Worm (Caenorhabditis elegans): Measurements from ENCODE around the gene srap-1.

The srap-1 gene

ce11 chrII:11153800-11154199 lies 49.2 kb upstream of the srap-1 start (continued):
- no peak for TF ChIP-seq lin-29 (GFP tag; IDR thresholded peaks at IDR 0.05)

ce11 chrII:11154957-11155356 lies 48.1 kb upstream of the srap-1 start:
- TF ChIP-seq ZK337.2 (GFP tag; IDR thresholded peaks at IDR 0.05): no peak
- no peak for TF ChIP-seq ztf-7 (tag; optimal IDR thresholded peaks at IDR 0.05)
- peak; percentile 33 for TF ChIP-seq hlh-11 (tag; optimal IDR thresholded peaks at IDR 0.05)
- TF ChIP-seq dve-1 (tag; optimal IDR thresholded peaks at IDR 0.05; ENCODE audit: insufficient read depth): no peak
- TF ChIP-seq php-3 (GFP tag; IDR thresholded peaks at IDR 0.05): peak; percentile 6; the same call in 1 of the 2 replicates
- no peak for TF ChIP-seq spr-3 (GFP tag; optimal IDR thresholded peaks at IDR 0.05)
- TF ChIP-seq daf-16 (GFP tag; optimal IDR thresholded peaks at IDR 0.05): no peak
- TF ChIP-seq daf-16 (tag; optimal IDR thresholded peaks at IDR 0.05): peak; percentile 90
- no peak for TF ChIP-seq R02D3.7 (tag; optimal IDR thresholded peaks at IDR 0.05)
- peak; percentile 24 for TF ChIP-seq dmd-6 (GFP tag; IDR thresholded peaks at IDR 0.05)
- no peak for TF ChIP-seq fkh-10 (GFP tag; optimal IDR thresholded peaks at IDR 0.05)

DNA sequence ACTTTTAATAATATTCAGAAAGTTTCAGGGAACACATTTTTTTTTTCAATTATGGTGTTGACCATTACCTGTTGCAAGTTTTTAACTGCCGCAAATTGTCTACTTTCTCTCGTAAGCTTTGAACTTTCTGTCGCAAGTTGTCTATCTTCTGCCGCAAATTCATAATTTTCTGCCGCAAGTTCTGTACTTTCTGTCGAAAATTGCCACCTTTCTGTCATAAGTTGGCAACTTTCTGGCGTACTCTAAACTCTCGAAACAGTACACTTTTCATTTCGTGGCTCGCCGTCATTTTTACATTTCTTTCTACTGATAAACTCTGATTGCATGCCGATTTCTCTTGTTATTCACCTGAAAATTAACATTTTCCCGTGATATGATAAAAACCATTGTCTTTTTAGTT lies 47.6 kb upstream of the srap-1 start:
- TF ChIP-seq dmd-6 (GFP tag; IDR thresholded peaks at IDR 0.05) (peak; percentile 37), aha-1 (tag) (peak; percentile 97), daf-16 (GFP tag; optimal IDR thresholded peaks at IDR 0.05) (no peak), daf-16 (tag; optimal IDR thresholded peaks at IDR 0.05) (peak; percentile 43), dve-1 (tag; optimal IDR thresholded peaks at IDR 0.05; ENCODE audit: insufficient read depth) (peak; percentile 4), F26F4.8 (GFP tag; conservative IDR thresholded peaks at IDR 0.05) (no peak), hlh-11 (tag; optimal IDR thresholded peaks at IDR 0.05) (peak; percentile 8), hlh-30 (tag; optimal IDR thresholded peaks at IDR 0.05; ENCODE audit: insufficient read depth) (peak; percentile 14), nhr-237 (tag; optimal IDR thresholded peaks at IDR 0.05) (no peak)

DNA sequence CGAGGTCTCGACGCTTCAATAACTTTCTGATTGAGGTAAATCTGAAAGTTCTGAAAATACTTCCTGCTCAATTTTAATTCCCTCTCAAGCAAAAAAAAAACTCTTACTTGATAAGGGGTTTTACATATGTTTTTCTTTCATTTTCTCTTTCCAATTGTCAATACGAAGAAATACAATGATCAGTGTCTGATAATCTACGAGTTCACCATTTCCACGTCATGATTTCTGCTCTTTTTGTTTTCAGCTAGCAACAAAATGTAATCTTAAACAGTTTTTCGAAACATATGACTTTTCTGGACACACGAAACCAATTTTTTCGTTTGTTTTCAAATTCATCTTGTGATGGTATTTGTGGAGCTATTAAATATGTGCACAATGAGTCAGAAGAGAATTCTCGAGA lies 46.9 kb upstream of the srap-1 start:
- TF ChIP-seq dve-1 (tag; optimal IDR thresholded peaks at IDR 0.05; ENCODE audit: insufficient read depth) (peak; percentile 43), nhr-28 (tag; optimal IDR thresholded peaks at IDR 0.05) (peak; percentile 53), hlh-30 (tag; optimal IDR thresholded peaks at IDR 0.05; ENCODE audit: insufficient read depth) (peak; percentile 3), hlh-11 (tag; optimal IDR thresholded peaks at IDR 0.05) (peak; percentile 16), lim-7 (GFP tag; IDR thresholded peaks at IDR 0.05) (no peak), daf-16 (GFP tag; optimal IDR thresholded peaks at IDR 0.05) (no peak), daf-16 (tag; optimal IDR thresholded peaks at IDR 0.05) (peak; percentile 90), zfp-2 (tag; optimal IDR thresholded peaks at IDR 0.05) (no peak), nhr-77 (tag; optimal IDR thresholded peaks at IDR 0.05) (peak; percentile 50)

- TF ChIP-seq unc-39 (tag; optimal IDR thresholded peaks at IDR 0.05): no peak
- TF ChIP-seq ztf-7 (tag; optimal IDR thresholded peaks at IDR 0.05): no peak
- no peak for TF ChIP-seq zag-1 (tag; optimal IDR thresholded peaks at IDR 0.05)
- TF ChIP-seq ceh-62 (tag; optimal IDR thresholded peaks at IDR 0.05): no peak
- TF ChIP-seq ces-1 (GFP tag; optimal IDR thresholded peaks at IDR 0.05): no peak
- TF ChIP-seq F37D6.2 (tag; optimal IDR thresholded peaks at IDR 0.05): no peak
- peak in 1 of 2 experiments; percentile 77 for TF ChIP-seq unc-62 (GFP tag; optimal IDR thresholded peaks at IDR 0.05 in 1 of 2)
- no peak for TF ChIP-seq unc-62 (tag; optimal IDR thresholded peaks at IDR 0.05)
- TF ChIP-seq F26F4.8 (GFP tag; conservative IDR thresholded peaks at IDR 0.05): peak; percentile 70; the same call in 1 of the 2 replicates
- TF ChIP-seq madf-5 (GFP tag; IDR thresholded peaks at IDR 0.05): 0 out of 4 replicates have a peak, but pooled peaks of 1 of the 2 experiments have one; percentile 52
- TF ChIP-seq T26A8.4 (GFP tag; IDR thresholded peaks at IDR 0.05): peak; percentile 74
- peak; percentile 29 for TF ChIP-seq spr-3 (GFP tag; optimal IDR thresholded peaks at IDR 0.05)
- TF ChIP-seq ZK337.2 (GFP tag; IDR thresholded peaks at IDR 0.05): peak; percentile 50; the same call in 1 of the 2 replicates
- TF ChIP-seq nhr-6 (tag; optimal IDR thresholded peaks at IDR 0.05): no peak
- no peak for TF ChIP-seq R02D3.7 (tag; optimal IDR thresholded peaks at IDR 0.05)
- no peak for TF ChIP-seq gei-8 (GFP tag; optimal IDR thresholded peaks at IDR 0.05)
- TF ChIP-seq zfp-3 (GFP tag; conservative IDR thresholded peaks at IDR 0.05): no peak
- no peak for TF ChIP-seq tag-97 (GFP tag; IDR thresholded peaks at IDR 0.05)
- no peak for TF ChIP-seq Y75B8A.6 (GFP tag; IDR thresholded peaks at IDR 0.05)
- no peak for TF ChIP-seq ceh-28 (tag; optimal IDR thresholded peaks at IDR 0.05)
- no peak for TF ChIP-seq egl-27 (tag; optimal IDR thresholded peaks at IDR 0.05)
- TF ChIP-seq egl-43 (GFP tag; IDR thresholded peaks at IDR 0.05): peak; percentile 92
- peak; percentile 34 for TF ChIP-seq nhr-28 (tag; optimal IDR thresholded peaks at IDR 0.05)
- TF ChIP-seq dmd-6 (GFP tag; IDR thresholded peaks at IDR 0.05): peak; percentile 73
- TF ChIP-seq lsy-2 (tag; optimal IDR thresholded peaks at IDR 0.05): peak in 1 of 2 experiments; percentile 44
- TF ChIP-seq hlh-11 (tag; optimal IDR thresholded peaks at IDR 0.05): peak; percentile 45
- TF ChIP-seq snpc-1.2 (GFP tag; IDR thresholded peaks at IDR 0.05): peak; percentile 77; the same call in 1 of the 2 replicates
- TF ChIP-seq ceh-82 (tag; optimal IDR thresholded peaks at IDR 0.05): no peak
- TF ChIP-seq ceh-44 (GFP tag; IDR thresholded peaks at IDR 0.05): no peak
- peak; percentile 47; the same call in 1 of the 2 replicates for TF ChIP-seq lin-1 (GFP tag; IDR thresholded peaks at IDR 0.05)
Measured at ce11 chrII:11157660-11158059, 45.4 kb upstream of the srap-1 start.
